Worm (Caenorhabditis elegans): Measurements from ENCODE around the gene ntp-1.

ntp-1 gene

ce11 chrIV:7815683-7816183 is 21.1 kb upstream of the ntp-1 start, which contains the start of gene cdgs-1 (continued):
- peak in 1 of 3 experiments; percentile 57 for TF ChIP-seq ceh-82 (tag; optimal IDR thresholded peaks at IDR 0.05)
- TF ChIP-seq dsc-1 (tag; optimal IDR thresholded peaks at IDR 0.05) = peak; percentile 12
- no peak for TF ChIP-seq elt-2 (tag; optimal IDR thresholded peaks at IDR 0.05)
- no peak for TF ChIP-seq mab-9 (GFP tag; IDR thresholded peaks at IDR 0.05)
- peak; percentile 23 for TF ChIP-seq rnt-1 (tag; optimal IDR thresholded peaks at IDR 0.05)
- TF ChIP-seq blmp-1 (tag; optimal IDR thresholded peaks at IDR 0.05) = peak; percentile 69
- no peak for TF ChIP-seq unc-86 (tag; optimal IDR thresholded peaks at IDR 0.05)

- no peak for TF ChIP-seq ceh-8 (GFP tag; optimal IDR thresholded peaks at IDR 0.05)
- TF ChIP-seq hlh-4 (tag; optimal IDR thresholded peaks at IDR 0.05) = no peak
- TF ChIP-seq lin-14 (GFP tag; optimal IDR thresholded peaks at IDR 0.05) = no peak
- TF ChIP-seq isw-1 (GFP tag; IDR thresholded peaks at IDR 0.05) = no peak
- TF ChIP-seq unc-130 (tag; optimal IDR thresholded peaks at IDR 0.05) = no peak
- no peak for TF ChIP-seq swsn-7 (tag; optimal IDR thresholded peaks at IDR 0.05)
- TF ChIP-seq fkh-4 (tag; optimal IDR thresholded peaks at IDR 0.05; ENCODE audit: borderline replicate concordance) = no peak
- TF ChIP-seq ces-1 (GFP tag; optimal IDR thresholded peaks at IDR 0.05) = no peak
- no peak for TF ChIP-seq unc-62 (GFP tag; optimal IDR thresholded peaks at IDR 0.05)
- TF ChIP-seq elt-3 (tag; optimal IDR thresholded peaks at IDR 0.05) = no peak
- no peak for TF ChIP-seq nhr-11 (tag; optimal IDR thresholded peaks at IDR 0.05)
Measured at ce11 chrIV:7812709-7813108, 18.1 kb upstream of the ntp-1 start, which contains the start of gene zgpa-1. Gene zgpa-1, minus strand, starts transcription at chrIV:7812809.

ce11 chrIV:7808583-7808982 is 14.0 kb upstream of the ntp-1 start, which contains the start of gene C33H5.1:
Gene C33H5.1, plus strand, starts transcription at chrIV:7808912.
- no peak for TF ChIP-seq rnt-1 (tag; optimal IDR thresholded peaks at IDR 0.05)
- TF ChIP-seq blmp-1 (tag; optimal IDR thresholded peaks at IDR 0.05) = peak; percentile 10
- TF ChIP-seq efl-1 (optimal IDR thresholded peaks at IDR 0.05) = no peak
- peak in 1 of 2 experiments; percentile 53 for TF ChIP-seq efl-1 (GFP tag; optimal IDR thresholded peaks at IDR 0.05 in 1 of 2)
- no peak for TF ChIP-seq nhr-90 (tag; optimal IDR thresholded peaks at IDR 0.05; ENCODE audit: poor library complexity)
- no peak for TF ChIP-seq lin-14 (GFP tag; optimal IDR thresholded peaks at IDR 0.05)
- no peak for TF ChIP-seq mep-1 (tag; optimal IDR thresholded peaks at IDR 0.05)
- TF ChIP-seq sptf-1 (tag; optimal IDR thresholded peaks at IDR 0.05) = no peak
- no peak for TF ChIP-seq pag-3 (tag; optimal IDR thresholded peaks at IDR 0.05; ENCODE audit: borderline replicate concordance, insufficient read depth)
- no peak for TF ChIP-seq aha-1 (tag; optimal IDR thresholded peaks at IDR 0.05)
- TF ChIP-seq unc-62 (GFP tag; optimal IDR thresholded peaks at IDR 0.05) = no peak
- TF ChIP-seq isw-1 (GFP tag; IDR thresholded peaks at IDR 0.05) = no peak
- TF ChIP-seq unc-130 (tag; optimal IDR thresholded peaks at IDR 0.05) = no peak
- no peak for TF ChIP-seq nhr-237 (tag; optimal IDR thresholded peaks at IDR 0.05)
- no peak for TF ChIP-seq hpl-2 (GFP tag; optimal IDR thresholded peaks at IDR 0.05)
- no peak for TF ChIP-seq nhr-20 (tag; optimal IDR thresholded peaks at IDR 0.05)
- no peak for TF ChIP-seq fkh-8 (tag; optimal IDR thresholded peaks at IDR 0.05)

ce11 chrIV:7804740-7805139 is 10.1 kb upstream of the ntp-1 start, which contains the start of gene C33H5.2:
Gene C33H5.2, plus strand, starts transcription at chrIV:7805040.
- TF ChIP-seq irx-1 (tag; optimal IDR thresholded peaks at IDR 0.05) (no peak), ets-5 (GFP tag; IDR thresholded peaks at IDR 0.05) (no peak), C34B4.2 (tag; optimal IDR thresholded peaks at IDR 0.05) (no peak), blmp-1 (tag; optimal IDR thresholded peaks at IDR 0.05) (peak; percentile 37), fkh-4 (tag; optimal IDR thresholded peaks at IDR 0.05; ENCODE audit: borderline replicate concordance) (no peak), egl-13 (tag; optimal IDR thresholded peaks at IDR 0.05) (no peak)

- TF ChIP-seq dsc-1 (tag; optimal IDR thresholded peaks at IDR 0.05) (no peak), nhr-28 (tag; optimal IDR thresholded peaks at IDR 0.05) (no peak), lir-3 (tag; optimal IDR thresholded peaks at IDR 0.05; ENCODE audit: poor library complexity) (no peak), xbp-1 (tag; optimal IDR thresholded peaks at IDR 0.05) (no peak), egl-27 (tag; optimal IDR thresholded peaks at IDR 0.05) (no peak), C34B4.2 (tag; optimal IDR thresholded peaks at IDR 0.05) (no peak), skn-1 (tag; optimal IDR thresholded peaks at IDR 0.05) (no peak), ceh-63 (GFP tag; optimal IDR thresholded peaks at IDR 0.05) (no peak), nhr-11 (tag; optimal IDR thresholded peaks at IDR 0.05) (no peak)
Measured at ce11 chrIV:7803250-7803649, 8.6 kb upstream of the ntp-1 start, which contains the start of gene C33H5.16. Gene C33H5.16, minus strand, starts transcription at chrIV:7803350.
